Fruit fly (Drosophila melanogaster) whole organism, embryonic: ENCODE measurements around the gene ABCB7.

Experiments used
- Antp ChIP-seq: fragments of 200-800 bp; sonication (Bioruptor generic); optimal IDR thresholded peaks from 3 replicates; lab custom pipeline; 2016; ENCODE audit warnings: missing biosample characterization, missing genetic modification characterization
- BtbVII ChIP-seq: fragments of 200-800 bp; sonication (Bioruptor generic); optimal IDR thresholded peaks from 3 replicates; lab custom pipeline; 2017; ENCODE audit warnings: missing biosample characterization, mild to moderate bottlenecking, missing genetic modification characterization
- CG1024 ChIP-seq: fragments of 200-800 bp; sonication (Bioruptor generic); IDR thresholded peaks from 2 replicates; pipeline ENCODE4 v1.3.6; 2022; ENCODE audit warnings: missing biosample characterization, missing genetic modification characterization
- CG10431 ChIP-seq: fragments of 200-800 bp; sonication (Bioruptor generic); optimal IDR thresholded peaks from 3 replicates; lab custom pipeline; 2018; ENCODE audit warnings: missing biosample characterization, mild to moderate bottlenecking, missing genetic modification characterization
- CG13296 ChIP-seq: fragments of 200-800 bp; sonication (Bioruptor generic); optimal IDR thresholded peaks from 3 replicates; lab custom pipeline; 2018; ENCODE audit warnings: missing biosample characterization, mild to moderate bottlenecking, missing genetic modification characterization
- CG13775 ChIP-seq: fragments of 200-800 bp; sonication (Bioruptor generic); optimal IDR thresholded peaks from 3 replicates; lab custom pipeline; 2017; ENCODE audit warnings: missing biosample characterization, mild to moderate bottlenecking, missing genetic modification characterization
- CG14965 ChIP-seq: fragments of 200-800 bp; sonication (Bioruptor generic); optimal IDR thresholded peaks from 2 replicates; lab custom pipeline; 2016; ENCODE audit warnings: missing biosample characterization, missing genetic modification characterization, borderline replicate concordance
- CG17568 ChIP-seq: fragments of 200-800 bp; sonication (Bioruptor generic); optimal IDR thresholded peaks from 2 replicates; lab custom pipeline; 2018; ENCODE audit warnings: missing biosample characterization, mild to moderate bottlenecking, missing genetic modification characterization, moderate library complexity
- CG18619 ChIP-seq: fragments of 200-800 bp; sonication (Bioruptor generic); optimal IDR thresholded peaks from 3 replicates; lab custom pipeline; 2017; ENCODE audit warnings: missing biosample characterization, mild to moderate bottlenecking, missing genetic modification characterization
- CG31441 ChIP-seq: fragments of 200-800 bp; sonication (Bioruptor generic); IDR thresholded peaks from 2 replicates; pipeline ENCODE4 v1.3.6; 2022; ENCODE audit warnings: missing biosample characterization, missing genetic modification characterization
- CG4282 ChIP-seq: fragments of 200-800 bp; sonication (Bioruptor generic); optimal IDR thresholded peaks from 2 replicates; lab custom pipeline; 2016; ENCODE audit warnings: missing biosample characterization, missing genetic modification characterization
- CG6254 ChIP-seq: fragments of 200-800 bp; sonication (Bioruptor generic); optimal IDR thresholded peaks from 3 replicates; lab custom pipeline; 2017; ENCODE audit warnings: mild to moderate bottlenecking, missing biosample characterization, missing genetic modification reagents, missing genetic modification characterization
- CG6854 ChIP-seq: fragments of 200-800 bp; sonication (Bioruptor generic); optimal IDR thresholded peaks from 3 replicates; lab custom pipeline; 2017; ENCODE audit warnings: missing biosample characterization, mild to moderate bottlenecking, missing genetic modification characterization
- CG7271 ChIP-seq: fragments of 200-800 bp; sonication (Bioruptor generic); optimal IDR thresholded peaks from 2 replicates; lab custom pipeline; 2018; ENCODE audit warnings: missing biosample characterization, mild to moderate bottlenecking, missing genetic modification characterization, moderate library complexity
- CG7839 ChIP-seq: fragments of 200-800 bp; sonication (Bioruptor generic); optimal IDR thresholded peaks from 3 replicates; lab custom pipeline; 2018; ENCODE audit warnings: missing biosample characterization, mild to moderate bottlenecking, missing genetic modification characterization, moderate library complexity
- CG8924 ChIP-seq: fragments of 200-800 bp; optimal IDR thresholded peaks from 3 replicates; lab custom pipeline; 2019; ENCODE audit warnings: missing biosample characterization, mild to moderate bottlenecking, missing genetic modification characterization, moderate library complexity
- CG9437 ChIP-seq: fragments of 200-800 bp; sonication (Bioruptor generic); optimal IDR thresholded peaks from 2 replicates; lab custom pipeline; 2018; ENCODE audit warnings: missing biosample characterization, mild to moderate bottlenecking, missing genetic modification characterization
- D19A ChIP-seq: fragments of 200-800 bp; optimal IDR thresholded peaks from 3 replicates; lab custom pipeline; 2019; ENCODE audit warnings: missing biosample characterization, mild to moderate bottlenecking, missing genetic modification characterization, moderate library complexity
- Drgx ChIP-seq: fragments of 200-800 bp; sonication (Bioruptor generic); IDR thresholded peaks from 2 replicates; pipeline ENCODE4 v1.3.6; 2022; ENCODE audit warnings: missing biosample characterization, missing genetic modification characterization
- Ets97D ChIP-seq: fragments of 200-800 bp; sonication (Bioruptor generic); optimal IDR thresholded peaks from 3 replicates; lab custom pipeline; 2016; ENCODE audit warnings: missing biosample characterization, missing genetic modification characterization
- Fer1 ChIP-seq: fragments of 200-800 bp; sonication (Bioruptor generic); optimal IDR thresholded peaks from 2 replicates; lab custom pipeline; 2017; ENCODE audit warnings: missing biosample characterization, mild to moderate bottlenecking, missing genetic modification characterization
- Med ChIP-seq: fragments of 200-800 bp; sonication (Bioruptor generic); peaks from one replicate; lab custom pipeline; 2016; ENCODE audit warnings: missing biosample characterization, missing genetic modification characterization, mild to moderate bottlenecking, inconsistent platforms, moderate library complexity
- NK7.1 ChIP-seq: fragments of 200-800 bp; sonication (Bioruptor generic); optimal IDR thresholded peaks from 3 replicates; lab custom pipeline; 2016; ENCODE audit warnings: missing biosample characterization, missing genetic modification characterization
- Scr ChIP-seq: fragments of 200-800 bp; sonication (Bioruptor generic); IDR thresholded peaks from 2 replicates; pipeline ENCODE4 v1.3.6; 2022; ENCODE audit warnings: missing biosample characterization, missing genetic modification characterization; ENCODE audit not compliant: partially characterized antibody
- Sox100B ChIP-seq: fragments of 200-800 bp; sonication (Bioruptor generic); optimal IDR thresholded peaks from 3 replicates; lab custom pipeline; 2018; ENCODE audit warnings: missing biosample characterization, mild to moderate bottlenecking, missing genetic modification characterization
- Vsx1 ChIP-seq: fragments of 200-800 bp; sonication (Bioruptor generic); optimal IDR thresholded peaks from 2 replicates; lab custom pipeline; 2017; ENCODE audit warnings: missing biosample characterization, mild to moderate bottlenecking, missing genetic modification characterization, missing genetic modification reagents
- ci ChIP-seq: fragments of 200-800 bp; sonication (Bioruptor generic); IDR thresholded peaks from 3 replicates; pipeline ENCODE4 v1.3.6; 2022; ENCODE audit warnings: missing biosample characterization, missing genetic modification characterization
- dmrt11E ChIP-seq: fragments of 200-800 bp; sonication (Bioruptor generic); optimal IDR thresholded peaks from 3 replicates; lab custom pipeline; 2018; ENCODE audit warnings: missing biosample characterization, mild to moderate bottlenecking, missing genetic modification characterization, moderate library complexity
- hkb ChIP-seq, 2 experiments: fragments of 200-800 bp in 1 of 2; fragments of >200 bp in 1 of 2; sonication (Bioruptor generic) in 1 of 2; IDR thresholded peaks in 1 of 2; optimal IDR thresholded peaks in 1 of 2; 2 replicates each; pipeline versions ENCODE4 v1.3.6 to Lab custom; 2017 to 2022; ENCODE audit warnings: missing biosample characterization in 1 of 2, missing genetic modification characterization in 1 of 2
- lab ChIP-seq: fragments of 200-800 bp; sonication (Bioruptor generic); optimal IDR thresholded peaks from 3 replicates; lab custom pipeline; 2017; ENCODE audit warnings: missing biosample characterization, missing genetic modification characterization, mild to moderate bottlenecking, moderate library complexity, missing genetic modification reagents
- lilli ChIP-seq: fragments of 200-800 bp; sonication (Bioruptor generic); optimal IDR thresholded peaks from 3 replicates; lab custom pipeline; 2016; ENCODE audit warnings: missing biosample characterization, missing genetic modification characterization
- pho ChIP-seq: fragments of 200-800 bp; sonication (Bioruptor generic); optimal IDR thresholded peaks from 2 replicates; lab custom pipeline; 2016; ENCODE audit warnings: missing biosample characterization, missing genetic modification characterization
- ranshi ChIP-seq: fragments of 200-800 bp; sonication (Bioruptor generic); IDR thresholded peaks from 2 replicates; pipeline ENCODE4 v1.3.6; 2022; ENCODE audit warnings: missing biosample characterization, missing genetic modification characterization
- row ChIP-seq: fragments of 200-800 bp; sonication (Bioruptor generic); IDR thresholded peaks from 3 replicates; pipeline ENCODE4 v1.3.6; 2022; ENCODE audit warnings: missing biosample characterization, missing genetic modification characterization
- sens ChIP-seq: fragments of 200-800 bp; sonication (Bioruptor generic); peaks from one replicate; lab custom pipeline; 2016; ENCODE audit warnings: missing biosample characterization, missing genetic modification characterization
- so ChIP-seq: fragments of 200-800 bp; sonication (Bioruptor generic); IDR thresholded peaks from 3 replicates; pipeline ENCODE4 v1.3.6; 2022; ENCODE audit warnings: missing biosample characterization, missing genetic modification characterization
- sob ChIP-seq: fragments of 200-800 bp; sonication (Bioruptor generic); IDR thresholded peaks from 2 replicates; pipeline ENCODE4 v1.3.6; 2022; ENCODE audit warnings: missing biosample characterization, missing genetic modification characterization
- stc ChIP-seq: fragments of 200-800 bp; sonication (Bioruptor generic); IDR thresholded peaks from 2 replicates; pipeline ENCODE4 v1.3.6; 2022; ENCODE audit warnings: missing biosample characterization, missing genetic modification characterization
- trh ChIP-seq: fragments of 200-800 bp; sonication (Bioruptor generic); optimal IDR thresholded peaks from 2 replicates; lab custom pipeline; 2016; ENCODE audit warnings: missing biosample characterization, missing genetic modification characterization
- z ChIP-seq: fragments of 200-800 bp; sonication (Bioruptor generic); IDR thresholded peaks from 3 replicates; pipeline ENCODE4 v1.3.6; 2022; ENCODE audit warnings: missing biosample characterization, missing genetic modification characterization
- zfh1 ChIP-seq: fragments of 200-800 bp; sonication (Bioruptor generic); IDR thresholded peaks from 3 replicates; pipeline ENCODE4 v1.3.6; 2022; ENCODE audit warnings: missing biosample characterization, missing genetic modification characterization

ABCB7 gene

dm6 chr3L:1575731-1576376 lies 42.4 kb upstream of the ABCB7 start:
- no peak for TF ChIP-seq Scr (GFP tag; lab: Robert Waterston, UW)
- TF ChIP-seq Ets97D (GFP tag; lab: Kevin White, UChicago) = peak; percentile 0
- no peak for TF ChIP-seq NK7.1 (GFP tag; lab: Kevin White, UChicago)
- TF ChIP-seq CG18619 (GFP tag; lab: Kevin White, UChicago) = peak; percentile 1
- peak; percentile 19; the same call in 1 of the 2 replicates for TF ChIP-seq Drgx (GFP tag; lab: Robert Waterston, UW)
- TF ChIP-seq stc = peak; percentile 22; the same call in 1 of the 2 replicates
- no peak for TF ChIP-seq trh (GFP tag; lab: Kevin White, UChicago)
- TF ChIP-seq pho (GFP tag; lab: Kevin White, UChicago) = no peak
- TF ChIP-seq CG9437 (GFP tag; lab: Kevin White, UChicago) = peak; percentile 27
- no peak for TF ChIP-seq CG10431
- TF ChIP-seq Vsx1 (GFP tag; lab: Kevin White, UChicago) = no peak
- TF ChIP-seq dmrt11E (tag; lab: Kevin White, UChicago) = peak; percentile 5
- TF ChIP-seq sens (GFP tag; lab: Kevin White, UChicago) = peak; percentile 55
- TF ChIP-seq ranshi = peak; percentile 13; the same call in 1 of the 2 replicates
- TF ChIP-seq CG13775 (GFP tag; lab: Kevin White, UChicago) = no peak
- TF ChIP-seq row = 0 out of 3 replicates have a peak, but pooled peaks have one; percentile 25
- peak; percentile 47; the same call in 1 of the 3 replicates for TF ChIP-seq so
- 0 out of 3 replicates have a peak, but pooled peaks have one; percentile 12 for TF ChIP-seq z (GFP tag; lab: Robert Waterston, UW)
- 0 out of 2 replicates have a peak, but pooled peaks have one; percentile 13 for TF ChIP-seq CG31441 (GFP tag; lab: Robert Waterston, UW)
- peak; percentile 15 for TF ChIP-seq CG6854
- TF ChIP-seq ci (GFP tag; lab: Robert Waterston, UW) = peak; percentile 58; the same call in 1 of the 3 replicates
- TF ChIP-seq CG17568 = peak; percentile 35
- no peak for TF ChIP-seq CG7839 (tag; lab: Kevin White, UChicago)
- TF ChIP-seq Antp (GFP tag; lab: Kevin White, UChicago) = no peak
- TF ChIP-seq CG7271 (tag; lab: Kevin White, UChicago) = peak; percentile 18
- TF ChIP-seq CG4282 (GFP tag; lab: Kevin White, UChicago) = peak; percentile 3
- 0 out of 2 replicates have a peak, but pooled peaks have one; percentile 17 for TF ChIP-seq sob
- peak; percentile 7 for TF ChIP-seq lilli
- TF ChIP-seq lab (GFP tag; lab: Kevin White, UChicago) = peak; percentile 6
- peak; percentile 25 for TF ChIP-seq BtbVII
- no peak for TF ChIP-seq Fer1 (GFP tag; lab: Kevin White, UChicago)
- TF ChIP-seq Med (GFP tag; lab: Kevin White, UChicago) = peak; percentile 48
- TF ChIP-seq hkb (optimal IDR thresholded peaks at IDR 0.05; lab: Kevin White, UChicago) = no peak
- peak; percentile 37; the same call in 1 of the 2 replicates for TF ChIP-seq hkb (GFP tag; IDR thresholded peaks at IDR 0.05; lab: Robert Waterston, UW)
- peak; percentile 15 for TF ChIP-seq CG13296 (GFP tag; lab: Kevin White, UChicago)
- peak; percentile 16 for TF ChIP-seq CG6254 (GFP tag; lab: Kevin White, UChicago)
- peak; percentile 61 for TF ChIP-seq D19A (tag; lab: Kevin White, UChicago)
- TF ChIP-seq CG1024 (GFP tag; lab: Robert Waterston, UW) = no peak
- no peak for TF ChIP-seq CG8924 (tag; lab: Kevin White, UChicago)
- TF ChIP-seq CG14965 (GFP tag; lab: Kevin White, UChicago) = no peak
- peak; percentile 15 for TF ChIP-seq Sox100B
- TF ChIP-seq zfh1 = 0 out of 3 replicates have a peak, but pooled peaks have one; percentile 42
